Worm (Caenorhabditis elegans) whole organism, early embryonic: ENCODE results near the gene srg-64.
A peak's percentile ranks its signal among the peaks of the same experiment; 100 is the strongest.

Experiments used
- B0310.2 ChIP-seq: sonication (generic microtip); optimal IDR thresholded peaks from 2 replicates; lab custom pipeline; 2016; ENCODE audit warnings: mild to moderate bottlenecking, missing genetic modification characterization, missing compliant biosample characterization
- F13C5.2 ChIP-seq: sonication (generic microtip); optimal IDR thresholded peaks from 2 replicates; lab custom pipeline; 2017; ENCODE audit warnings: mild to moderate bottlenecking, missing genetic modification characterization, inconsistent platforms, missing compliant biosample characterization
- aly-1 ChIP-seq: sonication (generic microtip); optimal IDR thresholded peaks from 2 replicates; lab custom pipeline; 2016; ENCODE audit warnings: missing genetic modification characterization, missing compliant biosample characterization
- ama-1 ChIP-seq: fragments of 150-350 bp; optimal IDR thresholded peaks from 2 replicates; lab custom pipeline; 2014
- ceh-13 ChIP-seq: fragments of 200-800 bp; sonication (Bioruptor generic); optimal IDR thresholded peaks from 2 replicates; lab custom pipeline; 2018; ENCODE audit warnings: mild to moderate bottlenecking, missing genetic modification characterization, missing compliant biosample characterization
- ceh-36 ChIP-seq: sonication (generic microtip); optimal IDR thresholded peaks from 2 replicates; lab custom pipeline; 2016; ENCODE audit warnings: missing genetic modification characterization, inconsistent platforms, missing compliant biosample characterization
- ets-7 ChIP-seq: sonication (generic microtip); optimal IDR thresholded peaks from 2 replicates; lab custom pipeline; 2016; ENCODE audit warnings: missing genotype, missing genetic modification characterization, missing compliant biosample characterization
- flt-1 ChIP-seq: fragments of 200-800 bp; sonication (Bioruptor generic); IDR thresholded peaks from 2 replicates; pipeline ENCODE4 v1.3.6; 2022; ENCODE audit warnings: missing genetic modification characterization, missing compliant biosample characterization
- hmbx-1 ChIP-seq: sonication (generic microtip); optimal IDR thresholded peaks from 2 replicates; lab custom pipeline; 2016; ENCODE audit warnings: mild to moderate bottlenecking, missing genetic modification characterization, missing compliant biosample characterization
- hmg-4 ChIP-seq: fragments of 200-800 bp; sonication (Bioruptor generic); optimal IDR thresholded peaks from 2 replicates; lab custom pipeline; 2018; ENCODE audit warnings: mild to moderate bottlenecking, missing genetic modification characterization, missing compliant biosample characterization
- hnd-1 ChIP-seq: sonication (generic microtip); optimal IDR thresholded peaks from 2 replicates; lab custom pipeline; 2016; ENCODE audit warnings: missing genetic modification characterization, missing compliant biosample characterization
- pes-1 ChIP-seq: fragments of 200-800 bp; sonication (Bioruptor generic); IDR thresholded peaks from 2 replicates; pipeline ENCODE4 v1.3.6; 2022; ENCODE audit warnings: missing genetic modification reagents, missing genetic modification characterization, missing compliant biosample characterization
- scrt-1 ChIP-seq: fragments of 200-800 bp; sonication (Bioruptor generic); IDR thresholded peaks from 2 replicates; pipeline ENCODE4 v1.3.6; 2022; ENCODE audit warnings: missing genetic modification characterization, missing compliant biosample characterization
- sea-1 ChIP-seq: fragments of 200-800 bp; sonication (Bioruptor generic); conservative IDR thresholded peaks from 2 replicates; pipeline ENCODE4 v1.3.6; 2022; ENCODE audit warnings: missing genetic modification characterization, missing compliant biosample characterization
- tbx-11 ChIP-seq: fragments of 200-800 bp; sonication (Bioruptor generic); IDR thresholded peaks from 2 replicates; pipeline ENCODE4 v1.3.6; 2022; ENCODE audit warnings: missing genetic modification characterization, missing compliant biosample characterization
- tbx-37 ChIP-seq: fragments of 200-800 bp; sonication (Bioruptor generic); conservative IDR thresholded peaks from 2 replicates; pipeline ENCODE4 v1.3.6; 2022; ENCODE audit warnings: missing genetic modification reagents, missing genetic modification characterization, missing compliant biosample characterization
- tra-4 ChIP-seq: sonication (generic microtip); optimal IDR thresholded peaks from 2 replicates; lab custom pipeline; 2017; ENCODE audit warnings: missing genetic modification characterization, missing compliant biosample characterization

srg-64 gene

ce11 chrX:15747814-15748213 lies 7.4 kb upstream of the srg-64 start:
- no peak for TF ChIP-seq ceh-13 (GFP tag; lab: Kevin White, UChicago)
- TF ChIP-seq sea-1 (GFP tag; lab: Robert Waterston, UW), result no peak
- no peak for TF ChIP-seq scrt-1 (GFP tag; lab: Robert Waterston, UW)
- no peak for TF ChIP-seq hmbx-1 (tag; lab: Kevin White, UChicago)
- no peak for TF ChIP-seq ama-1 (lab: Kevin White, UChicago)
- TF ChIP-seq hnd-1 (tag; lab: Kevin White, UChicago), result no peak
- no peak for TF ChIP-seq hmg-4 (GFP tag; lab: Kevin White, UChicago)
- TF ChIP-seq pes-1 (GFP tag; lab: Robert Waterston, UW), result no peak
- TF ChIP-seq ceh-36, result no peak
- TF ChIP-seq flt-1 (GFP tag; lab: Robert Waterston, UW), result no peak
- TF ChIP-seq aly-1, result no peak
- no peak for TF ChIP-seq tra-4 (tag; lab: Kevin White, UChicago)
- no peak for TF ChIP-seq F13C5.2
- TF ChIP-seq tbx-37 (GFP tag; lab: Robert Waterston, UW), result no peak

- TF ChIP-seq ceh-36 (no peak), F13C5.2 (no peak), sea-1 (GFP tag; lab: Robert Waterston, UW) (no peak)
Observed at ce11 chrX:15746705-15747104, 6.3 kb upstream of the srg-64 start, which contains the start of gene srxa-9. Gene srxa-9, plus strand, starts transcription at chrX:15747005.

- TF ChIP-seq B0310.2 (no peak), hmbx-1 (tag; lab: Kevin White, UChicago) (no peak), ets-7 (tag; lab: Kevin White, UChicago) (no peak), hnd-1 (tag; lab: Kevin White, UChicago) (no peak), pes-1 (GFP tag; lab: Robert Waterston, UW) (no peak), aly-1 (no peak), sea-1 (GFP tag; lab: Robert Waterston, UW) (no peak), ama-1 (lab: Kevin White, UChicago) (no peak), flt-1 (GFP tag; lab: Robert Waterston, UW) (no peak), scrt-1 (GFP tag; lab: Robert Waterston, UW) (no peak), ceh-36 (no peak), tbx-37 (GFP tag; lab: Robert Waterston, UW) (no peak), ceh-13 (GFP tag; lab: Kevin White, UChicago) (no peak), F13C5.2 (no peak), tra-4 (tag; lab: Kevin White, UChicago) (no peak), tbx-11 (GFP tag; lab: Robert Waterston, UW) (no peak), hmg-4 (GFP tag; lab: Kevin White, UChicago) (no peak)
Observed at ce11 chrX:15742310-15742709, 1.9 kb upstream of the srg-64 start, which contains the start of gene nhr-255. Gene nhr-255, plus strand, starts transcription at chrX:15742610.

ce11 chrX:15741852-15742251 lies 1.4 kb upstream of the srg-64 start:
- peak; percentile 89 for TF ChIP-seq aly-1
- TF ChIP-seq scrt-1 (GFP tag; lab: Robert Waterston, UW), result peak; percentile 96
- peak; percentile 63 for TF ChIP-seq ets-7 (tag; lab: Kevin White, UChicago)
- TF ChIP-seq B0310.2, result peak; percentile 87
- TF ChIP-seq hmg-4 (GFP tag; lab: Kevin White, UChicago), result peak; percentile 95
- peak; percentile 93 for TF ChIP-seq F13C5.2
- TF ChIP-seq sea-1 (GFP tag; lab: Robert Waterston, UW), result peak; percentile 96
- no peak for TF ChIP-seq ama-1 (lab: Kevin White, UChicago)
- peak; percentile 81 for TF ChIP-seq ceh-13 (GFP tag; lab: Kevin White, UChicago)
- peak; percentile 87 for TF ChIP-seq ceh-36
- peak; percentile 91 for TF ChIP-seq tbx-37 (GFP tag; lab: Robert Waterston, UW)
- peak; percentile 59 for TF ChIP-seq hmbx-1 (tag; lab: Kevin White, UChicago)
- TF ChIP-seq hnd-1 (tag; lab: Kevin White, UChicago), result peak; percentile 78
- TF ChIP-seq flt-1 (GFP tag; lab: Robert Waterston, UW), result peak; percentile 92
- no peak for TF ChIP-seq tra-4 (tag; lab: Kevin White, UChicago)
- TF ChIP-seq tbx-11 (GFP tag; lab: Robert Waterston, UW), result peak; percentile 95
- peak; percentile 96 for TF ChIP-seq pes-1 (GFP tag; lab: Robert Waterston, UW)

ce11 chrX:15738432-15739003 lies 1.9 kb downstream of the srg-64 start:
- TF ChIP-seq sea-1 (GFP tag; lab: Robert Waterston, UW), result 0 out of 2 replicates have a peak, but pooled peaks have one; percentile 25

- TF ChIP-seq F13C5.2, result peak; percentile 66
- no peak for TF ChIP-seq tbx-11 (GFP tag; lab: Robert Waterston, UW)
- TF ChIP-seq flt-1 (GFP tag; lab: Robert Waterston, UW), result no peak
Observed at ce11 chrX:15736419-15736818, 4.0 kb downstream of the srg-64 start.

- TF ChIP-seq hmbx-1 (tag; lab: Kevin White, UChicago) (no peak), B0310.2 (no peak), scrt-1 (GFP tag; lab: Robert Waterston, UW) (no peak), ceh-13 (GFP tag; lab: Kevin White, UChicago) (no peak), F13C5.2 (no peak), ama-1 (lab: Kevin White, UChicago) (no peak), pes-1 (GFP tag; lab: Robert Waterston, UW) (no peak), ets-7 (tag; lab: Kevin White, UChicago) (no peak), ceh-36 (no peak), hnd-1 (tag; lab: Kevin White, UChicago) (no peak), hmg-4 (GFP tag; lab: Kevin White, UChicago) (no peak), sea-1 (GFP tag; lab: Robert Waterston, UW) (no peak)
Observed at ce11 chrX:15731668-15732067, 8.8 kb downstream of the srg-64 start, which contains the start of gene lin-15A. Gene lin-15A, plus strand, starts transcription at chrX:15731968.
